Worm (Caenorhabditis elegans): ENCODE results near the gene ugt-44.
A peak's percentile ranks its signal among the peaks of the same experiment; 100 is the strongest.

ugt-44 gene

DNA sequence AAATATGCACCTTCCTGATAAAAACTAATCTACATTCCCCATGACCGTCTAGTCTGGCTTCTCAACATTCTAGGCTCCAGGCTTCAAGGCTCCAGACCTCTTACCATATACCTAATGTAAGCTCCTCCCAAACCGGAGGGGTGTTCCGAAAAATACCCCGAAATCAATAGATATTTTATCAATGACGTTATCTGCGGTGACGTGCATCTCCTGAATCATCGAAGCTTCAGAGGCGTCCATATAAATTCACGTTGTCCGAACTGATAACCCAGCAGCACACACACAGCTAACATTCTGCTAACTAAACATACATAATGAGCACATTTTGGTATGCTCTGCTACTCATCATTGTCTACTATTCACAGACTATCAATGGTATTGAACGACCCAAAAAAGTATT is at the start of gene ugt-44:
Gene ugt-44 (plus strand): TSS at position 248 of the 400 bp plus-strand sequence.
- TF ChIP-seq nhr-77 (tag; optimal IDR thresholded peaks at IDR 0.05), result no peak
- no peak for TF ChIP-seq nhr-25 (tag; optimal IDR thresholded peaks at IDR 0.05)
- no peak for TF ChIP-seq lsy-2 (tag; optimal IDR thresholded peaks at IDR 0.05)
- no peak for TF ChIP-seq nhr-12 (tag; optimal IDR thresholded peaks at IDR 0.05)
- no peak for TF ChIP-seq skn-1 (tag; optimal IDR thresholded peaks at IDR 0.05)
- TF ChIP-seq fos-1 (tag; optimal IDR thresholded peaks at IDR 0.05), result peak; percentile 90
- TF ChIP-seq mdl-1 (tag; optimal IDR thresholded peaks at IDR 0.05), result no peak
- TF ChIP-seq lin-11 (tag; optimal IDR thresholded peaks at IDR 0.05), result no peak
- TF ChIP-seq unc-39 (tag; optimal IDR thresholded peaks at IDR 0.05), result no peak
- TF ChIP-seq lin-13 (GFP tag; optimal IDR thresholded peaks at IDR 0.05), result no peak
- no peak for TF ChIP-seq peb-1 (tag; optimal IDR thresholded peaks at IDR 0.05)
- TF ChIP-seq crh-2 (tag; optimal IDR thresholded peaks at IDR 0.05), result no peak
- TF ChIP-seq nhr-11 (tag; optimal IDR thresholded peaks at IDR 0.05), result no peak
- peak; percentile 76 for TF ChIP-seq sma-9 (GFP tag; optimal IDR thresholded peaks at IDR 0.05)
- TF ChIP-seq sma-9 (tag; optimal IDR thresholded peaks at IDR 0.05), result no peak

DNA sequence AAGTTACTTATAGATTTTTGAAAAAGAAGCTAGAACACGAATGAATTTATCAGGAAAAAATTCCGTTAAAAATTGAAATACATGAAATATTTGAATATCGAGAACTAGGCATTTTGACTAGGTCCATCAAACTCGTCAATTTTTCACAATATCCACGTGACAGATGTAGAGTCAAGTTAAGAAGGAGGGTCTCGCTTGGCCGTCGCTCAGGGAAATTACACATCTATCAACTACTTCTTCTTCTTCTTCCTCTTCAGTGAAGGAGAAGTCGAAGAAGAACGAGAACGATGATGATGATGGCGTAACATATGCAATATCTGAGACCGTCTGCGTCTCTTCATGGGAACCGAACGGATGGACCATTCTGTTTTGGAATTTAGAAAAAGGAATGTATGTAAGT is 49.6 kb upstream of the ugt-44 start:
- TF ChIP-seq nhr-21 (tag; optimal IDR thresholded peaks at IDR 0.05) (no peak), nhr-129 (tag; optimal IDR thresholded peaks at IDR 0.05) (peak; percentile 18), nhr-10 (tag; optimal IDR thresholded peaks at IDR 0.05) (no peak), lin-39 (tag; optimal IDR thresholded peaks at IDR 0.05) (no peak), unc-55 (GFP tag; optimal IDR thresholded peaks at IDR 0.05) (peak; percentile 24), Y55F3AM.14 (GFP tag; optimal IDR thresholded peaks at IDR 0.05) (peak; percentile 1), nhr-23 (tag; optimal IDR thresholded peaks at IDR 0.05) (no peak), C34F6.9 (tag; optimal IDR thresholded peaks at IDR 0.05) (peak; percentile 44), dmd-4 (tag; optimal IDR thresholded peaks at IDR 0.05) (no peak), nhr-25 (tag; optimal IDR thresholded peaks at IDR 0.05) (peak; percentile 32), mab-5 (tag; optimal IDR thresholded peaks at IDR 0.05) (peak; percentile 12)

DNA sequence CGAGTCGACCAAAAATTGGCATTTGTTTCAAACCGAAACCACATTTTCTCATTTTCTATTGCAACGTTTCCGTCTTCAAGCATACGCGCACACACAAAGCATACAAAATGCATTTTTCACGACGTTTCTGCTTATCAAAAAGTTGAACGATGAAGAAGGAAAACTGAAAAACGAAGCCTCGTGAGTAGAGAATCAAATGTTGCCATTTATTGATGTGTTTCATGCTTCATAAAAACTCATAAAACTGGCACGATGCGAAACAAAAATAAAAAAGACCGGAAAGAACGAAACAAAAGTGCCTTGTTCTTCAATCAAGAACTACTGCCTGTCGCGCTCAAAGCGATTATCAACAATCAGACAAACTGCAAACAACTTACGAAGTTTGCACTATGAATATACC is 49.1 kb upstream of the ugt-44 start:
- no peak for TF ChIP-seq ama-1 (optimal IDR thresholded peaks at IDR 0.05)
- peak; percentile 71 for TF ChIP-seq fos-1 (tag; optimal IDR thresholded peaks at IDR 0.05)

DNA sequence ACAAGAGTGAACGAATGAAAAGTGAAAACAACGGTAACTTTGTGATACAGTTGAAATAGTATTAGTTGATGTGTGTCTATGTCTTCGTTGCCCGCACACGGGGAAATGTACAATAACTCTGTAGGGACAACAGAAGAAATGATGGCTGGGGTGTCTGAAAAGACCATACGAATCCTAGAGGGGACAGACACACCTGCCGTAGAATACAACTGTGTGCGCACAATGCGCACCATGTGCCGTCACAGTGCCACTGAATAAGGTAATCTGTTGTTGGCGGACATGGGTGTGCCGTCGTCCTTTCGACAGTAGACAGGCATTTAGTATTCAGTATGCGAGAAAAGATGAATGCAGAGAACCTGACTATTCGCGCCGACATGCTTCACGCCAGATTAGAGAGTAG is 48.3 kb upstream of the ugt-44 start:
- TF ChIP-seq nhr-129 (tag; optimal IDR thresholded peaks at IDR 0.05) (peak; percentile 18), gmeb-1 (tag; optimal IDR thresholded peaks at IDR 0.05) (no peak), Y55F3AM.14 (GFP tag; optimal IDR thresholded peaks at IDR 0.05) (no peak), unc-55 (GFP tag; optimal IDR thresholded peaks at IDR 0.05) (no peak), ZK546.5 (tag; optimal IDR thresholded peaks at IDR 0.05) (no peak), nhr-12 (tag; optimal IDR thresholded peaks at IDR 0.05) (no peak), ztf-4 (tag; optimal IDR thresholded peaks at IDR 0.05) (no peak), dmd-4 (tag; optimal IDR thresholded peaks at IDR 0.05) (no peak), blmp-1 (tag; optimal IDR thresholded peaks at IDR 0.05; ENCODE audit: insufficient read depth) (peak; percentile 41)

DNA sequence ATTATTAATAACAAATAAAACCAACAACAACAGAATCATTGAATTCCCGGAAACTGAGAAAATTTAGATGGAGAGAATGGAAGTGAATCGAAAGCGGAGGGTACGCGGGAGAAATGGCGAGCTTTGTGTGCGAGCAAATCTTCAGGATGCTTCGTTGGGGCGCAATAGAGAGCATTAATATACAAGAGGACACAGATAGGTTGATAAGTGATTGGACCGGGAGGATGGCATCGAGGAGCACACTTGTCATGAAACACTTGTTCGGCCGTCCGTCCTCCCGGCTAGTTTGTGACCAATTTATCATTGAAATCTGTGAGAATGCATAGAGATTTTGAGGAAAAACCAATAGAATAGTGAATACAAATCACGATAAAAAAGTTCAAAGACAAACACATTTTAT is 47.3 kb upstream of the ugt-44 start:
- TF ChIP-seq elt-1 (tag; optimal IDR thresholded peaks at IDR 0.05), result no peak
- no peak for TF ChIP-seq crh-2 (tag; optimal IDR thresholded peaks at IDR 0.05)
- TF ChIP-seq ztf-1 (GFP tag; conservative IDR thresholded peaks at IDR 0.05), result no peak
- TF ChIP-seq R02D3.7 (tag; optimal IDR thresholded peaks at IDR 0.05), result no peak
- no peak for TF ChIP-seq nhr-77 (tag; optimal IDR thresholded peaks at IDR 0.05)
- TF ChIP-seq egl-27 (tag; optimal IDR thresholded peaks at IDR 0.05), result no peak
- no peak for TF ChIP-seq ztf-11 (tag; optimal IDR thresholded peaks at IDR 0.05)
- TF ChIP-seq F13H6.1 (tag; optimal IDR thresholded peaks at IDR 0.05), result peak; percentile 38

DNA sequence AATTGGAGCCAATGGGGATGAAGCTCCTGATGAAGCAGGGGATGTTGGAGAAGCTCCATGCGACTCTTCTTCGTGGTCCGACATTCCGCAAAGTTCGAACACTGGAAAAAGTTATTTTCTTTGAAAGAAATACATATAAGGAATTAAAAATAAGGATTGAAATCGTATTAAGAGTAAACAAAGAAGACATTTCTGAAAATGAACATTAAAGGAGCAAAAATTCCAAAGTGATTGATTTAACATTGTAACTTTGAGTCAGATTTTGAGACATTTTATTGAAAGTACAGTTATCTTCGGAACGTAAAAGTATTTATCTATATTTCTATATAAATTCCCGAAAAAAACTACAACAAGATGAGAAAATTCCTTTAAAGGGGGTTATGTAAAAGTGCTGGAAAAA is 45.0 kb upstream of the ugt-44 start, which contains the start of gene F13B12.1:
Gene F13B12.1 (minus strand): TSS at position 101 of the 400 bp plus-strand sequence.
- TF ChIP-seq sem-4 (tag; optimal IDR thresholded peaks at IDR 0.05) (no peak), ztf-11 (tag; optimal IDR thresholded peaks at IDR 0.05) (no peak), crh-2 (tag; optimal IDR thresholded peaks at IDR 0.05) (no peak), dmd-4 (tag; optimal IDR thresholded peaks at IDR 0.05) (no peak), unc-39 (tag; optimal IDR thresholded peaks at IDR 0.05) (no peak), gmeb-1 (tag; optimal IDR thresholded peaks at IDR 0.05) (no peak), nhr-129 (tag; optimal IDR thresholded peaks at IDR 0.05) (no peak)

Measured in whole organism, L2 larva.